Worm (Caenorhabditis elegans) whole organism, L4 larva: Measurements from ENCODE around the gene C03A3.3.

ENCODE experiments used
- F10B5.3 ChIP-seq: sonication (generic microtip); optimal IDR thresholded peaks from 2 replicates; lab custom pipeline; 2016; ENCODE audit warnings: mild to moderate bottlenecking, missing genetic modification characterization, missing compliant biosample characterization
- F49E8.2 ChIP-seq: sonication (generic microtip); optimal IDR thresholded peaks from 2 replicates; lab custom pipeline; 2016; ENCODE audit warnings: missing compliant biosample characterization, mild to moderate bottlenecking, missing genetic modification characterization, borderline replicate concordance
- R02D3.7 ChIP-seq: fragments of 150-350 bp; sonication (generic microtip); optimal IDR thresholded peaks from 3 replicates; lab custom pipeline; 2014; ENCODE audit warnings: missing biosample characterization, missing genetic modification characterization
- Y105C5A.15 ChIP-seq: fragments of 200-800 bp; sonication (Bioruptor generic); IDR thresholded peaks from 2 replicates; pipeline ENCODE4 v1.3.6; 2022; ENCODE audit warnings: missing genetic modification characterization, missing compliant biosample characterization
- Y48G9A.11 ChIP-seq: fragments of 200-800 bp; sonication (Bioruptor generic); IDR thresholded peaks from 2 replicates; pipeline ENCODE4 v1.3.6; 2022; ENCODE audit warnings: missing genetic modification reagents, missing genetic modification characterization, missing compliant biosample characterization
- Y5F2A.4 ChIP-seq: fragments of 200-800 bp; sonication (Bioruptor generic); optimal IDR thresholded peaks from 2 replicates; lab custom pipeline; 2018; ENCODE audit warnings: mild to moderate bottlenecking, missing genetic modification characterization, missing compliant biosample characterization
- aha-1 ChIP-seq: fragments of 150-350 bp; peaks from one replicate; lab custom pipeline; 2014; ENCODE audit warnings: missing biosample characterization, missing genetic modification characterization
- ama-1 ChIP-seq: fragments of 150-350 bp; optimal IDR thresholded peaks from 2 replicates; lab custom pipeline; 2014; ENCODE audit warnings: inconsistent platforms, mixed read lengths
- ceh-28 ChIP-seq: fragments of 150-350 bp; optimal IDR thresholded peaks from 2 replicates; lab custom pipeline; 2014; ENCODE audit warnings: missing biosample characterization, missing genetic modification reagents, missing genetic modification characterization
- ceh-44 ChIP-seq: fragments of 200-800 bp; sonication (Bioruptor generic); IDR thresholded peaks from 2 replicates; pipeline ENCODE4 v1.3.6; 2022; ENCODE audit warnings: missing genetic modification reagents, missing genetic modification characterization, missing compliant biosample characterization
- ceh-82 ChIP-seq: sonication (generic microtip); optimal IDR thresholded peaks from 2 replicates; lab custom pipeline; 2017; ENCODE audit warnings: missing biosample characterization, missing genetic modification characterization
- dpl-1 ChIP-seq: fragments of 150-350 bp; optimal IDR thresholded peaks from 2 replicates; lab custom pipeline; 2014; ENCODE audit warnings: missing biosample characterization, missing genetic modification reagents, missing genetic modification characterization
- duxl-1 ChIP-seq: sonication (generic microtip); optimal IDR thresholded peaks from 2 replicates; lab custom pipeline; 2016; ENCODE audit warnings: mild to moderate bottlenecking, missing genetic modification characterization, moderate library complexity, missing compliant biosample characterization; ENCODE audit not compliant: poor library complexity
- dve-1 ChIP-seq: sonication (generic microtip); optimal IDR thresholded peaks from 2 replicates; lab custom pipeline; 2017; ENCODE audit warnings: antibody characterized with exemption, mild to moderate bottlenecking, missing genetic modification characterization, missing compliant biosample characterization; ENCODE audit not compliant: insufficient read depth
- fos-1 ChIP-seq: fragments of 150-350 bp; optimal IDR thresholded peaks from 2 replicates; lab custom pipeline; 2014; ENCODE audit warnings: missing biosample characterization, missing genetic modification characterization
- hlh-11 ChIP-seq: fragments of 200-800 bp; sonication (Bioruptor generic); optimal IDR thresholded peaks from 2 replicates; lab custom pipeline; 2018; ENCODE audit warnings: mild to moderate bottlenecking, missing genetic modification characterization, missing compliant biosample characterization
- hlh-30 ChIP-seq: sonication (generic microtip); optimal IDR thresholded peaks from 2 replicates; lab custom pipeline; 2017; ENCODE audit warnings: antibody characterized with exemption, mild to moderate bottlenecking, missing genetic modification characterization, missing compliant biosample characterization; ENCODE audit not compliant: insufficient read depth
- lin-29 ChIP-seq: fragments of 200-800 bp; sonication (Bioruptor generic); IDR thresholded peaks from 2 replicates; pipeline ENCODE4 v1.3.6; 2022; ENCODE audit warnings: missing genetic modification reagents, missing genetic modification characterization, missing compliant biosample characterization
- lin-38 ChIP-seq: fragments of 200-800 bp; sonication (Bioruptor generic); IDR thresholded peaks from 2 replicates; pipeline ENCODE4 v1.3.6; 2022; ENCODE audit warnings: missing genetic modification reagents, missing genetic modification characterization, missing compliant biosample characterization
- madf-5 ChIP-seq, 2 experiments: fragments of 200-800 bp; sonication (Bioruptor generic); IDR thresholded peaks; 2 replicates each; pipeline ENCODE4 v1.3.6; 2022; ENCODE audit warnings: missing compliant biosample characterization in 2 of 2, missing genetic modification characterization in 2 of 2
- madf-9 ChIP-seq: fragments of 200-800 bp; sonication (Bioruptor generic); conservative IDR thresholded peaks from 2 replicates; pipeline ENCODE4 v1.3.6; 2022; ENCODE audit warnings: missing genetic modification reagents, missing genetic modification characterization, missing compliant biosample characterization
- mdl-1 ChIP-seq, 2 experiments: fragments of 150-350 bp in 1 of 2; sonication (generic microtip) in 1 of 2; optimal IDR thresholded peaks; 2 replicates each; lab custom pipeline; 2014 to 2017; ENCODE audit warnings: missing biosample characterization in 2 of 2, missing genetic modification characterization in 2 of 2
- mep-1 ChIP-seq: fragments of 150-350 bp; sonication (generic microtip); optimal IDR thresholded peaks from 3 replicates; lab custom pipeline; 2014; ENCODE audit warnings: missing biosample characterization, missing genetic modification characterization
- mxl-3 ChIP-seq: fragments of 200-800 bp; sonication (Bioruptor generic); optimal IDR thresholded peaks from 2 replicates; lab custom pipeline; 2018; ENCODE audit warnings: mild to moderate bottlenecking, missing genetic modification characterization, missing compliant biosample characterization
- nhr-102 ChIP-seq: sonication (generic microtip); optimal IDR thresholded peaks from 2 replicates; lab custom pipeline; 2016; ENCODE audit warnings: mild to moderate bottlenecking, missing genetic modification characterization, moderate library complexity, missing compliant biosample characterization
- nhr-11 ChIP-seq: fragments of 150-350 bp; optimal IDR thresholded peaks from 2 replicates; lab custom pipeline; 2014; ENCODE audit warnings: missing biosample characterization, missing genetic modification characterization
- nhr-111 ChIP-seq: fragments of 200-800 bp; sonication (Bioruptor generic); optimal IDR thresholded peaks from 2 replicates; lab custom pipeline; 2018; ENCODE audit warnings: mild to moderate bottlenecking, missing genetic modification characterization, missing compliant biosample characterization
- nhr-25 ChIP-seq: sonication (generic microtip); optimal IDR thresholded peaks from 2 replicates; lab custom pipeline; 2017; ENCODE audit warnings: missing genetic modification characterization, mild to moderate bottlenecking, missing compliant biosample characterization, antibody characterized with exemption, moderate library complexity, borderline replicate concordance; ENCODE audit not compliant: insufficient read depth
- nhr-28 ChIP-seq: fragments of 150-350 bp; optimal IDR thresholded peaks from 2 replicates; lab custom pipeline; 2014; ENCODE audit warnings: missing biosample characterization, missing genetic modification characterization
- nhr-41 ChIP-seq: fragments of 200-800 bp; sonication (Bioruptor generic); IDR thresholded peaks from 2 replicates; pipeline ENCODE4 v1.3.6; 2022; ENCODE audit warnings: missing genetic modification reagents, missing genetic modification characterization, missing compliant biosample characterization
- nhr-48 ChIP-seq: sonication (generic microtip); optimal IDR thresholded peaks from 2 replicates; lab custom pipeline; 2016; ENCODE audit warnings: mild to moderate bottlenecking, missing genetic modification characterization, missing compliant biosample characterization
- nhr-6 ChIP-seq: fragments of 150-350 bp; optimal IDR thresholded peaks from 2 replicates; lab custom pipeline; 2014; ENCODE audit warnings: missing biosample characterization, missing genetic modification characterization
- nhr-77 ChIP-seq: fragments of 150-350 bp; optimal IDR thresholded peaks from 2 replicates; lab custom pipeline; 2014; ENCODE audit warnings: missing biosample characterization, missing genetic modification characterization
- pqm-1 ChIP-seq: sonication (generic microtip); optimal IDR thresholded peaks from 2 replicates; lab custom pipeline; 2017; ENCODE audit warnings: missing biosample characterization, missing genetic modification characterization
- saeg-2 ChIP-seq: fragments of 200-800 bp; sonication (Bioruptor generic); IDR thresholded peaks from 2 replicates; pipeline ENCODE4 v1.3.6; 2022; ENCODE audit warnings: missing genetic modification reagents, missing genetic modification characterization, missing compliant biosample characterization
- sdz-12 ChIP-seq: fragments of 200-800 bp; sonication (Bioruptor generic); optimal IDR thresholded peaks from 2 replicates; lab custom pipeline; 2018; ENCODE audit warnings: mild to moderate bottlenecking, missing genetic modification characterization, missing compliant biosample characterization
- set-16 ChIP-seq: fragments of 200-800 bp; sonication (Bioruptor generic); IDR thresholded peaks from 2 replicates; pipeline ENCODE4 v1.3.6; 2022; ENCODE audit warnings: missing genetic modification reagents, missing genetic modification characterization, missing compliant biosample characterization
- skn-1 ChIP-seq: fragments of 150-350 bp; optimal IDR thresholded peaks from 2 replicates; lab custom pipeline; 2014; ENCODE audit warnings: missing biosample characterization, missing genetic modification characterization
- snpc-1.2 ChIP-seq: fragments of 200-800 bp; sonication (Bioruptor generic); IDR thresholded peaks from 2 replicates; pipeline ENCODE4 v1.3.6; 2022; ENCODE audit warnings: missing genetic modification reagents, missing genetic modification characterization, missing compliant biosample characterization
- tag-97 ChIP-seq: fragments of 200-800 bp; sonication (Bioruptor generic); IDR thresholded peaks from 2 replicates; pipeline ENCODE4 v1.3.6; 2022; ENCODE audit warnings: missing genetic modification characterization, missing compliant biosample characterization
- zfp-3 ChIP-seq: fragments of 200-800 bp; sonication (Bioruptor generic); conservative IDR thresholded peaks from 2 replicates; pipeline ENCODE4 v1.3.6; 2022; ENCODE audit warnings: missing genetic modification reagents, missing genetic modification characterization, missing compliant biosample characterization
- zip-2 ChIP-seq: fragments of 150-350 bp; optimal IDR thresholded peaks from 2 replicates; lab custom pipeline; 2014; ENCODE audit warnings: missing biosample characterization, missing genetic modification characterization

The C03A3.3 gene

ce11 chrX:11248083-11248482, 20.8 kb downstream of the C03A3.3 start:
- TF ChIP-seq skn-1, result no peak
- TF ChIP-seq F49E8.2 (tag; lab: Kevin White, UChicago), result no peak
- TF ChIP-seq snpc-1.2 (GFP tag; lab: Robert Waterston, UW), result no peak
- TF ChIP-seq ceh-28 (tag; lab: Kevin White, UChicago), result no peak
- no peak for TF ChIP-seq tag-97
- TF ChIP-seq nhr-25 (tag; lab: Kevin White, UChicago), result no peak
- peak; percentile 88 for TF ChIP-seq hlh-11 (tag; lab: Kevin White, UChicago)
- TF ChIP-seq Y5F2A.4, result no peak
- no peak for TF ChIP-seq zfp-3 (GFP tag; lab: Robert Waterston, UW)
- TF ChIP-seq Y105C5A.15 (GFP tag; lab: Robert Waterston, UW), result no peak
- TF ChIP-seq mep-1, result no peak
- TF ChIP-seq nhr-77 (tag; lab: Kevin White, UChicago), result no peak
- TF ChIP-seq set-16 (GFP tag; lab: Robert Waterston, UW), result no peak
- no peak for TF ChIP-seq R02D3.7 (tag; lab: Kevin White, UChicago)
- TF ChIP-seq nhr-41 (GFP tag; lab: Robert Waterston, UW), result no peak
- peak; percentile 87 for TF ChIP-seq madf-9
- TF ChIP-seq dpl-1 (GFP tag; lab: Kevin White, UChicago), result no peak
- TF ChIP-seq lin-29 (GFP tag; lab: Robert Waterston, UW), result 0 out of 2 replicates have a peak, but pooled peaks have one; percentile 30
- TF ChIP-seq nhr-28 (tag; lab: Kevin White, UChicago), result peak; percentile 55
- TF ChIP-seq zip-2 (tag; lab: Kevin White, UChicago), result no peak
- TF ChIP-seq dve-1 (tag; lab: Kevin White, UChicago), result no peak
- no peak for TF ChIP-seq lin-38 (GFP tag; lab: Robert Waterston, UW)
- TF ChIP-seq mxl-3, result peak; percentile 67
- peak; percentile 76 for TF ChIP-seq nhr-48
- TF ChIP-seq aha-1 (tag; lab: Kevin White, UChicago), result peak; percentile 37
- no peak for TF ChIP-seq nhr-11 (tag; lab: Kevin White, UChicago)
- peak; percentile 31 to 46 for TF ChIP-seq mdl-1 (tag; optimal IDR thresholded peaks at IDR 0.05; lab: Kevin White, UChicago)
- TF ChIP-seq ceh-82, result no peak
- TF ChIP-seq pqm-1 (tag; lab: Kevin White, UChicago), result no peak
- no peak for TF ChIP-seq fos-1 (tag; lab: Kevin White, UChicago)
- no peak for TF ChIP-seq saeg-2
- no peak for TF ChIP-seq sdz-12 (GFP tag; lab: Kevin White, UChicago)
- TF ChIP-seq Y48G9A.11 (GFP tag; lab: Robert Waterston, UW), result no peak
- TF ChIP-seq hlh-30, result peak; percentile 79
- no peak for TF ChIP-seq nhr-6
- no peak for TF ChIP-seq nhr-102 (tag; lab: Kevin White, UChicago)

ce11 chrX:11245056-11245455, 23.8 kb downstream of the C03A3.3 start:
- no peak for TF ChIP-seq snpc-1.2 (GFP tag; lab: Robert Waterston, UW)
- no peak for TF ChIP-seq duxl-1 (tag; lab: Kevin White, UChicago)
- no peak for TF ChIP-seq ceh-44 (GFP tag; lab: Robert Waterston, UW)
- TF ChIP-seq F10B5.3 (tag; lab: Kevin White, UChicago), result no peak
- no peak for TF ChIP-seq nhr-28 (tag; lab: Kevin White, UChicago)
- no peak for TF ChIP-seq madf-5 (GFP tag; IDR thresholded peaks at IDR 0.05; lab: Robert Waterston, UW)
- no peak for TF ChIP-seq nhr-111
- TF ChIP-seq ama-1 (lab: Kevin White, UChicago), result no peak
